Fruit fly (Drosophila melanogaster) whole organism: ENCODE measurements around the gene CG33500.

Experiments
- CG8478 ChIP-seq: fragments of >200 bp; optimal IDR thresholded peaks from 2 replicates; lab custom pipeline; 2018; ENCODE audit warnings: inconsistent platforms
- Dll ChIP-seq: fragments of >200 bp; optimal IDR thresholded peaks from 2 replicates; lab custom pipeline; 2017
- EcR ChIP-seq, 2 experiments: fragments of >200 bp; optimal IDR thresholded peaks; 2 replicates each; lab custom pipeline; 2017; ENCODE audit warnings: missing biosample characterization in 2 of 2, missing genetic modification characterization in 2 of 2, missing genetic modification reagents in 2 of 2
- pan ChIP-seq: fragments of >200 bp; optimal IDR thresholded peaks from 2 replicates; lab custom pipeline; 2017
- psq ChIP-seq: fragments of >200 bp; optimal IDR thresholded peaks from 2 replicates; lab custom pipeline; 2017
- usp ChIP-seq: fragments of >200 bp; optimal IDR thresholded peaks from 2 replicates; lab custom pipeline; 2017; ENCODE audit warnings: missing biosample characterization, missing genetic modification characterization, mixed read lengths

The CG33500 gene

DNA sequence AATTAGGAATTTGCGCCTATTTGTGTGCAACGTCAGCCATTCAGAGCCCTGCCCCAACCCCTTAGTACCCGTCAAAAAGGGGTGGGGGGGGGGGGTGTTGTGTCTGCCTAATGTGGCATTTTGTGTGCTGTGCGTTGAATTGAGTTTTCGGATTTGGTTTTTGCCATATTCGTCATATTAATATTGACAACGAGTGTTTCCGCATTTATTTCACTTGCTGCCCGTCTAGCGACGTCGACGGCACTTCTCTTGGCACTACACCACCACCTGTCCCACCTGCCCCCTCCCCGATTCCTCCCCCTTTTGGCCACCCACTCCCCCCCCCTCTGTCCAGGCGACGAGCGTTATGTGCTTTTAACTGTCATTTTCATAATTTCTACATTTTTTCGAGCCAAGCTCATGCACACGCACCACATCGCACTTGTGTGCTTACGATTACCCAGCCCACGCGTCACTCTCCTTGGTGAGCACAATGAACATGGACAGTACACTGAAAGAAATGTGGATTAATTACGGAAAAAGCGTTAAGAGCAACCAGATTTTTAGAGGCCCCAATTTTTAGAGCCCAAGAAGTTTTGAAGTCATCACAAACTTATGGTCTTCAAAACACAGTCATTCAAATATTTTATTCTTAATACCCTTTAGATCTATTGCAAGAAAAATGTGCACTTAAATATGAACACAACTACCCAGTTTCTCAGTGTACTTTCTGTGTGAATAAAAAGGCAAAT lies 7.1 kb downstream of the CG33500 start:
- TF ChIP-seq pan (lab: Kevin White, UChicago) (no peak), CG8478 (lab: Kevin White, UChicago) (no peak), usp (GFP tag; lab: Kevin White, UChicago) (no peak), Dll (lab: Kevin White, UChicago) (no peak), psq (lab: Kevin White, UChicago) (no peak), EcR (GFP tag; optimal IDR thresholded peaks at IDR 0.05; lab: Kevin White, UChicago) (no peak)

DNA sequence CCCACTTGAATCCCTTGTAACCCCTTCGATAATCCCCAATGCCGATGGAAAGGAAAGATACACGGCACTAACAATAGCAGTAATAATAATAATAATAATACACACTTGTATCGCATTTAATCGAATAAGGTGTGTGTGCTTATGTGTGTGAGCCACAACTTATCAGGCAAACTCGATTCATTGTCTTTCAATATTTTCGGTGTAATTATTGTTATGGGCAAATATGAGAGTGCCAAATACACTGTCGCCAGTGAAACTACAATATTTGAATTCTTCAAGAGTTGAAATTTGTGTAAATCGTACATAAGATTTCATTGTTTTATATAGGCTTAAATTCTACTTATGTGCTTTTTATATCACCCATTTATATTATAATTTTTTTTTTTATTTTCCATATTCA lies 7.8 kb downstream of the CG33500 start:
- TF ChIP-seq psq (lab: Kevin White, UChicago) (no peak), pan (lab: Kevin White, UChicago) (no peak), usp (GFP tag; lab: Kevin White, UChicago) (no peak), EcR (GFP tag; optimal IDR thresholded peaks at IDR 0.05; lab: Kevin White, UChicago) (no peak), CG8478 (lab: Kevin White, UChicago) (no peak)

DNA sequence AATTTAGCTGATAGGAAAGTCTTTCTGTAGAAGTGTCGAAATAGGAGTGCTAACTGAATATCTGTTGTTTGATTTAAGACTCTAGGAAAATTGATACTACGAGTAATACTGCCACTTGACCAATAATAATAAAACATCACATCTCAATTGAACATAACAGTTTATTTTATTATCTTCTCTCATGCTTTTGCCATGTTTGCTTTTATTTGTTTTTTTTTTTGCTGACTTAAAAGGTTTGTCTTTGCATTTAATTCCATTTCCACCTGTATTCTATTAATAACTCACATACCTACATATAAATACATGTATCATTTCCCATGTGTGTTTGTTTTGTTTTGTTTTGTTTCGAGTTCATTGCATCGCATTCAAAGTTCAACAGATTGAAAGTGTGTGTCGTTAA lies 14.2 kb downstream of the CG33500 start, which contains the start of the genes CG11714 and Fuca:
Gene CG11714, minus strand, starts transcription at position 101 of the 400 bp plus-strand sequence.
Gene Fuca, minus strand, starts transcription at position 101 of the 400 bp plus-strand sequence.
- no peak for TF ChIP-seq psq (lab: Kevin White, UChicago)
- no peak for TF ChIP-seq pan (lab: Kevin White, UChicago)
- no peak for TF ChIP-seq CG8478 (lab: Kevin White, UChicago)

dm6 chr3L:11523286-11523685 lies 14.8 kb downstream of the CG33500 start:
- TF ChIP-seq Dll (lab: Kevin White, UChicago): no peak
- no peak for TF ChIP-seq psq (lab: Kevin White, UChicago)

- no peak for TF ChIP-seq Dll (lab: Kevin White, UChicago)
Measured at dm6 chr3L:11525765-11526164, 17.3 kb downstream of the CG33500 start.

dm6 chr3L:11526644-11527184 lies 18.3 kb downstream of the CG33500 start:
- TF ChIP-seq psq (lab: Kevin White, UChicago): no peak
- no peak for TF ChIP-seq EcR (GFP tag; optimal IDR thresholded peaks at IDR 0.05; lab: Kevin White, UChicago)
- no peak for TF ChIP-seq CG8478 (lab: Kevin White, UChicago)
- no peak for TF ChIP-seq Dll (lab: Kevin White, UChicago)

dm6 chr3L:11528397-11528923 lies 20.0 kb downstream of the CG33500 start:
- TF ChIP-seq usp (GFP tag; lab: Kevin White, UChicago) (no peak), psq (lab: Kevin White, UChicago) (no peak), CG8478 (lab: Kevin White, UChicago) (no peak), Dll (lab: Kevin White, UChicago) (no peak), EcR (GFP tag; optimal IDR thresholded peaks at IDR 0.05; lab: Kevin White, UChicago) (no peak), pan (lab: Kevin White, UChicago) (no peak)

dm6 chr3L:11529707-11530106 lies 21.3 kb downstream of the CG33500 start:
- TF ChIP-seq CG8478 (lab: Kevin White, UChicago) (no peak), psq (lab: Kevin White, UChicago) (no peak), Dll (lab: Kevin White, UChicago) (no peak), pan (lab: Kevin White, UChicago) (no peak), usp (GFP tag; lab: Kevin White, UChicago) (no peak), EcR (GFP tag; optimal IDR thresholded peaks at IDR 0.05; lab: Kevin White, UChicago) (no peak)

DNA sequence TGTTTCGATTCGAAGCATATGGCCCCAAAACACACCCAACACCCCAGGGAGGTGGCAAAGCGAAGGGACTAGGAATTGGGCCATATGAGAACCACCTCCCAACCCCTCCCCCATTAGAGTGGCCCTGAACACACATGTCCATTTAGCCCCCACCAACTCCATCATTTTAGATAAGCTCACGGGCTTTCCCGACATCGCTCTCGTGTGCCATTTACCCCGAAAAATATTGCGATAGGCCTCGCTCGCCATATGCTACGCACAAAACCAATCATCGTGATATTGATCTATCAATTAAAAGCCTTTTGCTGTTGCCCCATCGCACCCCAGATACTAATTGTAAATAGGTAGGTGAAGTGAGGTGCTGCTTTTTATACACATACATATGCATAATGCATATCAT lies 21.9 kb downstream of the CG33500 start:
- TF ChIP-seq pan (lab: Kevin White, UChicago) (no peak), EcR (GFP tag; optimal IDR thresholded peaks at IDR 0.05; lab: Kevin White, UChicago) (no peak), CG8478 (lab: Kevin White, UChicago) (no peak), psq (lab: Kevin White, UChicago) (no peak), usp (GFP tag; lab: Kevin White, UChicago) (no peak), Dll (lab: Kevin White, UChicago) (no peak)

DNA sequence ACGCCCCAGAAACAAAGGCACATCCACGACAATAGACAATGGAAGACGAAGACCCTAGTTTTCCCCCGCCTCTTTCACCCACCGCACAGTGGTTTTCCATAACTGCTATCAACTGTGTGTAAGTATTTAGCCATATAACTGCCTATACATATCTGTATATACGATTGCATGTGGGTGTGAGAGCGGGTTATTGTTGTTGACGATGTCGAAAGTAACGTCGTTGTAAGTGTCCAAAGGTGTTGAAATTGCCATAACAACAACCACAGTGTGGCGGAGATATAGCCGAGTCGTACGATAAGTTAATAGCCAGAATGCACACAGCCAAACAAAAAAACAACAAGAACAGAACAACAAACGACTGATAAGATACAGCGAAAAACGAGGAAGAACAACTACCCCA lies 22.9 kb downstream of the CG33500 start:
- TF ChIP-seq CG8478 (lab: Kevin White, UChicago) (no peak), Dll (lab: Kevin White, UChicago) (no peak), psq (lab: Kevin White, UChicago) (no peak), EcR (GFP tag; optimal IDR thresholded peaks at IDR 0.05; lab: Kevin White, UChicago) (no peak), usp (GFP tag; lab: Kevin White, UChicago) (no peak), pan (lab: Kevin White, UChicago) (no peak)

dm6 chr3L:11531994-11532732 lies 23.7 kb downstream of the CG33500 start:
- TF ChIP-seq usp (GFP tag; lab: Kevin White, UChicago) (no peak), CG8478 (lab: Kevin White, UChicago) (no peak)
